Worm (Caenorhabditis elegans) whole organism, mixed stage, embryonic: ENCODE data around the gene sre-20.
A peak's percentile ranks its signal among the peaks of the same experiment; 100 is the strongest.

ENCODE experiments used
- M03D4.4 ChIP-seq: sonication (generic microtip); optimal IDR thresholded peaks from 2 replicates; lab custom pipeline; 2017; ENCODE audit warnings: mild to moderate bottlenecking, missing genetic modification characterization, missing compliant biosample characterization
- bed-3 ChIP-seq: fragments of 200-800 bp; sonication (Bioruptor generic); optimal IDR thresholded peaks from 3 replicates; lab custom pipeline; 2018; ENCODE audit warnings: mild to moderate bottlenecking, missing genetic modification characterization, moderate library complexity, missing compliant biosample characterization
- blmp-1 ChIP-seq: fragments of 150-350 bp; optimal IDR thresholded peaks from 2 replicates; lab custom pipeline; 2014; ENCODE audit warnings: missing biosample characterization, missing genetic modification characterization
- ceh-39 ChIP-seq: fragments of 150-350 bp; optimal IDR thresholded peaks from 2 replicates; lab custom pipeline; 2014; ENCODE audit warnings: missing biosample characterization, missing genetic modification characterization
- ceh-43 ChIP-seq: fragments of 200-800 bp; sonication (Bioruptor generic); optimal IDR thresholded peaks from 2 replicates; lab custom pipeline; 2018; ENCODE audit warnings: mild to moderate bottlenecking, missing genetic modification characterization, moderate library complexity, missing compliant biosample characterization
- ceh-83 ChIP-seq: fragments of 200-800 bp; sonication (Bioruptor generic); optimal IDR thresholded peaks from 2 replicates; lab custom pipeline; 2018; ENCODE audit warnings: mild to moderate bottlenecking, missing genetic modification characterization, missing compliant biosample characterization
- ces-1 ChIP-seq: fragments of 150-350 bp; optimal IDR thresholded peaks from 2 replicates; lab custom pipeline; 2014; ENCODE audit warnings: missing biosample characterization, missing genetic modification reagents, missing genetic modification characterization
- cnd-1 ChIP-seq: fragments of 200-800 bp; sonication (Bioruptor generic); optimal IDR thresholded peaks from 2 replicates; lab custom pipeline; 2018; ENCODE audit warnings: mild to moderate bottlenecking, missing genetic modification characterization, missing compliant biosample characterization
- drap-1 ChIP-seq: fragments of 200-800 bp; sonication (Bioruptor generic); optimal IDR thresholded peaks from 3 replicates; lab custom pipeline; 2018; ENCODE audit warnings: mild to moderate bottlenecking, missing genetic modification characterization, missing compliant biosample characterization
- elt-1 ChIP-seq: sonication (generic microtip); optimal IDR thresholded peaks from 2 replicates; lab custom pipeline; 2017; ENCODE audit warnings: missing genetic modification characterization, mild to moderate bottlenecking, missing compliant biosample characterization, antibody characterized with exemption, moderate library complexity, borderline replicate concordance; ENCODE audit not compliant: insufficient read depth
- elt-3 ChIP-seq: fragments of 150-350 bp; optimal IDR thresholded peaks from 2 replicates; lab custom pipeline; 2014; ENCODE audit warnings: missing biosample characterization, missing genetic modification characterization
- flh-1 ChIP-seq: fragments of 200-800 bp; sonication (Bioruptor generic); optimal IDR thresholded peaks from 2 replicates; lab custom pipeline; 2018; ENCODE audit warnings: mild to moderate bottlenecking, missing genetic modification characterization, moderate library complexity, missing compliant biosample characterization
- ham-2 ChIP-seq: fragments of 200-800 bp; sonication (Bioruptor generic); optimal IDR thresholded peaks from 2 replicates; lab custom pipeline; 2018; ENCODE audit warnings: mild to moderate bottlenecking, missing genetic modification characterization, missing compliant biosample characterization
- hlh-1 ChIP-seq: fragments of 150-350 bp; optimal IDR thresholded peaks from 2 replicates; lab custom pipeline; 2014; ENCODE audit warnings: missing biosample characterization, missing genetic modification reagents, missing genetic modification characterization
- lin-13 ChIP-seq: fragments of 150-350 bp; optimal IDR thresholded peaks from 2 replicates; lab custom pipeline; 2014; ENCODE audit warnings: missing biosample characterization, missing genetic modification characterization
- lin-32 ChIP-seq: fragments of 200-800 bp; sonication (Bioruptor generic); optimal IDR thresholded peaks from 2 replicates; lab custom pipeline; 2018; ENCODE audit warnings: mild to moderate bottlenecking, missing genetic modification characterization, missing compliant biosample characterization
- lsy-2 ChIP-seq: fragments of 150-350 bp; optimal IDR thresholded peaks from 2 replicates; lab custom pipeline; 2014; ENCODE audit warnings: missing biosample characterization, missing genetic modification characterization
- mab-5 ChIP-seq: fragments of 150-350 bp; optimal IDR thresholded peaks from 2 replicates; lab custom pipeline; 2014; ENCODE audit warnings: missing biosample characterization, missing genetic modification characterization
- mep-1 ChIP-seq: fragments of 150-350 bp; optimal IDR thresholded peaks from 2 replicates; lab custom pipeline; 2017; ENCODE audit warnings: missing biosample characterization, missing genetic modification reagents, missing genetic modification characterization, inconsistent platforms
- mls-2 ChIP-seq: sonication (generic microtip); optimal IDR thresholded peaks from 2 replicates; lab custom pipeline; 2016; ENCODE audit warnings: mild to moderate bottlenecking, missing genetic modification characterization, moderate library complexity, missing compliant biosample characterization
- nhr-12 ChIP-seq: fragments of 150-350 bp; optimal IDR thresholded peaks from 2 replicates; lab custom pipeline; 2014; ENCODE audit warnings: missing biosample characterization, missing genetic modification characterization
- nhr-2 ChIP-seq: fragments of 150-350 bp; optimal IDR thresholded peaks from 2 replicates; lab custom pipeline; 2014; ENCODE audit warnings: missing biosample characterization, missing genetic modification characterization
- nhr-237 ChIP-seq: fragments of 150-350 bp; optimal IDR thresholded peaks from 2 replicates; lab custom pipeline; 2014; ENCODE audit warnings: missing biosample characterization, missing genetic modification characterization
- nhr-28 ChIP-seq: fragments of 150-350 bp; optimal IDR thresholded peaks from 2 replicates; lab custom pipeline; 2014; ENCODE audit warnings: missing biosample characterization, missing genetic modification characterization
- nhr-76 ChIP-seq: sonication (generic microtip); optimal IDR thresholded peaks from 2 replicates; lab custom pipeline; 2017; ENCODE audit warnings: missing biosample characterization, missing genetic modification characterization
- pha-4 ChIP-seq: fragments of 150-350 bp; optimal IDR thresholded peaks from 2 replicates; lab custom pipeline; 2018; ENCODE audit warnings: missing biosample characterization, missing genetic modification reagents, missing genetic modification characterization
- sem-2 ChIP-seq: fragments of 200-800 bp; sonication (Bioruptor generic); optimal IDR thresholded peaks from 2 replicates; lab custom pipeline; 2018; ENCODE audit warnings: mild to moderate bottlenecking, missing genetic modification characterization, missing compliant biosample characterization
- snpc-4 ChIP-seq: fragments of 150-350 bp; optimal IDR thresholded peaks from 2 replicates; lab custom pipeline; 2014; ENCODE audit warnings: missing biosample characterization, missing genetic modification characterization
- sptf-1 ChIP-seq: sonication (generic microtip); optimal IDR thresholded peaks from 2 replicates; lab custom pipeline; 2017; ENCODE audit warnings: mild to moderate bottlenecking, missing genetic modification characterization, moderate library complexity, missing compliant biosample characterization
- tbx-8 ChIP-seq: fragments of 200-800 bp; sonication (Bioruptor generic); optimal IDR thresholded peaks from 2 replicates; lab custom pipeline; 2018; ENCODE audit warnings: mild to moderate bottlenecking, missing genetic modification characterization, moderate library complexity, missing compliant biosample characterization
- unc-120 ChIP-seq: sonication (generic microtip); optimal IDR thresholded peaks from 2 replicates; lab custom pipeline; 2017; ENCODE audit warnings: missing genetic modification characterization, missing compliant biosample characterization; ENCODE audit not compliant: poor library complexity, severe bottlenecking
- unc-39 ChIP-seq: fragments of 150-350 bp; optimal IDR thresholded peaks from 2 replicates; lab custom pipeline; 2014; ENCODE audit warnings: missing biosample characterization, missing genetic modification characterization
- unc-62 ChIP-seq: fragments of 150-350 bp; optimal IDR thresholded peaks from 2 replicates; lab custom pipeline; 2014; ENCODE audit warnings: missing biosample characterization, missing genetic modification reagents, missing genetic modification characterization
- zip-8 ChIP-seq: fragments of 150-350 bp; optimal IDR thresholded peaks from 2 replicates; lab custom pipeline; 2014; ENCODE audit warnings: missing biosample characterization, missing genetic modification characterization
- ztf-11 ChIP-seq: fragments of 150-350 bp; optimal IDR thresholded peaks from 2 replicates; lab custom pipeline; 2014; ENCODE audit warnings: missing biosample characterization, missing genetic modification characterization

The sre-20 gene

ce11 chrV:12792752-12793151, 8.0 kb upstream of the sre-20 start, which contains the start of gene ugt-5:
Gene ugt-5, minus strand, starts transcription at chrV:12792965.
- TF ChIP-seq bed-3 (GFP tag; lab: Kevin White, UChicago): no peak
- TF ChIP-seq elt-3 (tag; lab: Kevin White, UChicago): no peak
- no peak for TF ChIP-seq lin-13
- no peak for TF ChIP-seq mab-5 (tag; lab: Kevin White, UChicago)
- TF ChIP-seq ceh-43 (GFP tag; lab: Kevin White, UChicago): no peak
- TF ChIP-seq sem-2: no peak

- TF ChIP-seq sem-2 (no peak), mls-2 (tag; lab: Kevin White, UChicago) (no peak), cnd-1 (no peak), drap-1 (GFP tag; lab: Kevin White, UChicago) (no peak), elt-1 (tag; lab: Kevin White, UChicago) (no peak), lin-32 (no peak), nhr-237 (tag; lab: Kevin White, UChicago) (no peak), nhr-2 (tag; lab: Kevin White, UChicago) (no peak), sptf-1 (tag; lab: Kevin White, UChicago) (no peak), ceh-43 (GFP tag; lab: Kevin White, UChicago) (no peak)
Observed at ce11 chrV:12790188-12790587, 5.4 kb upstream of the sre-20 start, which contains the start of gene srbc-43. Gene srbc-43, minus strand, starts transcription at chrV:12790518.

ce11 chrV:12788451-12788850, 3.7 kb upstream of the sre-20 start, which contains the start of gene srbc-44:
Gene srbc-44, minus strand, starts transcription at chrV:12788551.
- TF ChIP-seq elt-3 (tag; lab: Kevin White, UChicago) (no peak), tbx-8 (GFP tag; lab: Kevin White, UChicago) (no peak), unc-120 (tag; lab: Kevin White, UChicago) (no peak), M03D4.4 (tag; lab: Kevin White, UChicago) (no peak), lin-32 (no peak)
- TF ChIP-seq, all 35 proteins: peak for 0

ce11 chrV:12787026-12787425, 2.3 kb upstream of the sre-20 start, which contains the start of gene fkb-4:
Gene fkb-4, minus strand, starts transcription at chrV:12787126.
- no peak for TF ChIP-seq lsy-2 (tag; lab: Kevin White, UChicago)

- TF ChIP-seq ces-1 (GFP tag; lab: Kevin White, UChicago) (no peak), ceh-43 (GFP tag; lab: Kevin White, UChicago) (no peak), bed-3 (GFP tag; lab: Kevin White, UChicago) (no peak), sem-2 (no peak), elt-1 (tag; lab: Kevin White, UChicago) (no peak), lin-13 (no peak), lsy-2 (tag; lab: Kevin White, UChicago) (no peak), sptf-1 (tag; lab: Kevin White, UChicago) (no peak), nhr-2 (tag; lab: Kevin White, UChicago) (no peak), unc-62 (GFP tag; lab: Kevin White, UChicago) (no peak)
- TF ChIP-seq, all 35 proteins: peak for 0
Observed at ce11 chrV:12786340-12786739, 1.6 kb upstream of the sre-20 start.

- TF ChIP-seq sem-2 (peak; percentile 90), mls-2 (tag; lab: Kevin White, UChicago) (peak; percentile 98), elt-1 (tag; lab: Kevin White, UChicago) (no peak), nhr-2 (tag; lab: Kevin White, UChicago) (no peak), lsy-2 (tag; lab: Kevin White, UChicago) (peak; percentile 55), ceh-39 (tag; lab: Kevin White, UChicago) (no peak), nhr-28 (tag; lab: Kevin White, UChicago) (peak; percentile 66), ceh-43 (GFP tag; lab: Kevin White, UChicago) (peak; percentile 88), flh-1 (GFP tag; lab: Kevin White, UChicago) (peak; percentile 84), blmp-1 (tag; lab: Kevin White, UChicago) (no peak), mep-1 (tag; lab: Kevin White, UChicago) (peak; percentile 76), snpc-4 (no peak), ceh-83 (GFP tag; lab: Kevin White, UChicago) (peak; percentile 95), ztf-11 (tag; lab: Kevin White, UChicago) (peak; percentile 59), elt-3 (tag; lab: Kevin White, UChicago) (peak; percentile 8), ces-1 (GFP tag; lab: Kevin White, UChicago) (no peak), zip-8 (no peak), M03D4.4 (tag; lab: Kevin White, UChicago) (peak; percentile 94), tbx-8 (GFP tag; lab: Kevin White, UChicago) (peak; percentile 75), ham-2 (GFP tag; lab: Kevin White, UChicago) (peak; percentile 78), lin-32 (peak; percentile 92), nhr-12 (tag; lab: Kevin White, UChicago) (no peak), hlh-1 (no peak), sptf-1 (tag; lab: Kevin White, UChicago) (peak; percentile 97), pha-4 (tag; lab: Kevin White, UChicago) (peak; percentile 62), mab-5 (tag; lab: Kevin White, UChicago) (no peak), nhr-76 (no peak), drap-1 (GFP tag; lab: Kevin White, UChicago) (peak; percentile 96), bed-3 (GFP tag; lab: Kevin White, UChicago) (peak; percentile 86), lin-13 (peak; percentile 24), unc-120 (tag; lab: Kevin White, UChicago) (peak; percentile 93), nhr-237 (tag; lab: Kevin White, UChicago) (no peak), unc-62 (GFP tag; lab: Kevin White, UChicago) (peak; percentile 26), cnd-1 (peak; percentile 93), unc-39 (no peak)
Observed at ce11 chrV:12780248-12780647, 4.5 kb downstream of the sre-20 start.
